Worm (Caenorhabditis elegans) whole organism, mixed stage, embryonic: ENCODE measurements around the gene F35B12.10.

ENCODE experiments used
- ceh-43 ChIP-seq: fragments of 200-800 bp; sonication (Bioruptor generic); optimal IDR thresholded peaks from 2 replicates; lab custom pipeline; 2018; ENCODE audit warnings: mild to moderate bottlenecking, missing genetic modification characterization, moderate library complexity, missing compliant biosample characterization
- drap-1 ChIP-seq: fragments of 200-800 bp; sonication (Bioruptor generic); optimal IDR thresholded peaks from 3 replicates; lab custom pipeline; 2018; ENCODE audit warnings: mild to moderate bottlenecking, missing genetic modification characterization, missing compliant biosample characterization
- elt-3 ChIP-seq: fragments of 150-350 bp; optimal IDR thresholded peaks from 2 replicates; lab custom pipeline; 2014; ENCODE audit warnings: missing biosample characterization, missing genetic modification characterization
- ham-2 ChIP-seq: fragments of 200-800 bp; sonication (Bioruptor generic); optimal IDR thresholded peaks from 2 replicates; lab custom pipeline; 2018; ENCODE audit warnings: mild to moderate bottlenecking, missing genetic modification characterization, missing compliant biosample characterization
- nhr-237 ChIP-seq: fragments of 150-350 bp; optimal IDR thresholded peaks from 2 replicates; lab custom pipeline; 2014; ENCODE audit warnings: missing biosample characterization, missing genetic modification characterization
- pha-4 ChIP-seq: fragments of 150-350 bp; optimal IDR thresholded peaks from 2 replicates; lab custom pipeline; 2018; ENCODE audit warnings: missing biosample characterization, missing genetic modification reagents, missing genetic modification characterization
- unc-120 ChIP-seq: sonication (generic microtip); optimal IDR thresholded peaks from 2 replicates; lab custom pipeline; 2017; ENCODE audit warnings: missing genetic modification characterization, missing compliant biosample characterization; ENCODE audit not compliant: poor library complexity, severe bottlenecking

ce11 chrV:11627837-11628236 lies 1.2 kb downstream of the F35B12.10 start:
- TF ChIP-seq nhr-237 (tag; lab: Kevin White, UChicago) = no peak
- TF ChIP-seq drap-1 (GFP tag; lab: Kevin White, UChicago) = no peak
- TF ChIP-seq ceh-43 (GFP tag; lab: Kevin White, UChicago) = no peak
- TF ChIP-seq elt-3 = no peak
- TF ChIP-seq pha-4 (tag; lab: Kevin White, UChicago) = no peak
- TF ChIP-seq ham-2 (GFP tag; lab: Kevin White, UChicago) = no peak
- TF ChIP-seq unc-120 (tag; lab: Kevin White, UChicago) = no peak
